Worm (Caenorhabditis elegans): ENCODE measurements around the gene pqn-29.

pqn-29 gene

ce11 chrIII:4649363-4649768 lies 3.2 kb upstream of the pqn-29 start (continued):
- TF ChIP-seq tlf-1 (GFP tag; optimal IDR thresholded peaks at IDR 0.05), result peak; percentile 85
- peak; percentile 94 for TF ChIP-seq K12H6.12 (tag; optimal IDR thresholded peaks at IDR 0.05)
- no peak for TF ChIP-seq Y95B8A.8 (GFP tag; IDR thresholded peaks at IDR 0.05)
- TF ChIP-seq lsy-27 (tag; optimal IDR thresholded peaks at IDR 0.05; ENCODE audit: borderline replicate concordance, insufficient read depth), result no peak
- TF ChIP-seq lin-40 (tag; optimal IDR thresholded peaks at IDR 0.05), result peak; percentile 91
- TF ChIP-seq B0261.1 (tag; optimal IDR thresholded peaks at IDR 0.05), result no peak
- TF ChIP-seq madf-10 (tag; optimal IDR thresholded peaks at IDR 0.05), result peak; percentile 91
- peak; percentile 92 for TF ChIP-seq nhr-90 (tag; optimal IDR thresholded peaks at IDR 0.05)
- TF ChIP-seq cebp-1 (GFP tag; IDR thresholded peaks at IDR 0.05), result peak; percentile 37; the same call in 1 of the 2 replicates
- TF ChIP-seq cebp-1 (tag; optimal IDR thresholded peaks at IDR 0.05), result peak; percentile 93
- no peak for TF ChIP-seq ccch-3 (GFP tag; optimal IDR thresholded peaks at IDR 0.05)
- TF ChIP-seq tbp1 (GFP tag; optimal IDR thresholded peaks at IDR 0.05), result peak; percentile 70
- TF ChIP-seq dox-1 (GFP tag; IDR thresholded peaks at IDR 0.05), result peak; percentile 74
- peak; percentile 96 for TF ChIP-seq hmg-1.2 (GFP tag; IDR thresholded peaks at IDR 0.05)
- peak; percentile 65 for TF ChIP-seq ztf-18 (tag; optimal IDR thresholded peaks at IDR 0.05)
- no peak for TF ChIP-seq bed-1 (GFP tag; IDR thresholded peaks at IDR 0.05)
- TF ChIP-seq ceh-58 (GFP tag; IDR thresholded peaks at IDR 0.05), result no peak
- TF ChIP-seq ztf-25 (GFP tag; IDR thresholded peaks at IDR 0.05), result no peak
- TF ChIP-seq atf-7 (tag; optimal IDR thresholded peaks at IDR 0.05), result peak; percentile 96
- TF ChIP-seq Y53F4B.3 (GFP tag; IDR thresholded peaks at IDR 0.05), result no peak
- peak; percentile 79; the same call in 1 of the 2 replicates for TF ChIP-seq pbrm-1 (GFP tag; IDR thresholded peaks at IDR 0.05)
- TF ChIP-seq madf-8 (GFP tag; conservative IDR thresholded peaks at IDR 0.05), result no peak
- TF ChIP-seq ceh-91 (GFP tag; IDR thresholded peaks at IDR 0.05), result no peak
- TF ChIP-seq sea-2 (GFP tag; IDR thresholded peaks at IDR 0.05), result no peak
- TF ChIP-seq xnd-1 (tag; optimal IDR thresholded peaks at IDR 0.05), result no peak
- peak; percentile 99 for TF ChIP-seq nhr-80 (tag; optimal IDR thresholded peaks at IDR 0.05)
- TF ChIP-seq hmg-20 (GFP tag; IDR thresholded peaks at IDR 0.05), result 0 out of 2 replicates have a peak, but pooled peaks have one; percentile 12
- TF ChIP-seq efl-1 (GFP tag; optimal IDR thresholded peaks at IDR 0.05), result peak; percentile 22
- TF ChIP-seq ceh-100 (GFP tag; IDR thresholded peaks at IDR 0.05), result peak; percentile 37; the same call in 1 of the 2 replicates
- peak; percentile 84 for TF ChIP-seq C06A6.2 (GFP tag; conservative IDR thresholded peaks at IDR 0.05)
- TF ChIP-seq madf-6 (GFP tag; IDR thresholded peaks at IDR 0.05), result no peak
- peak; percentile 86 for TF ChIP-seq F22D6.2 (tag; optimal IDR thresholded peaks at IDR 0.05)
- no peak for TF ChIP-seq bed-2 (GFP tag; IDR thresholded peaks at IDR 0.05)
- TF ChIP-seq K11D2.4 (GFP tag; IDR thresholded peaks at IDR 0.05), result peak; percentile 82
- TF ChIP-seq ZK185.1 (tag; optimal IDR thresholded peaks at IDR 0.05; ENCODE audit: poor library complexity, severe bottlenecking), result peak; percentile 87
- no peak for TF ChIP-seq nfya-1 (tag; optimal IDR thresholded peaks at IDR 0.05; ENCODE audit: borderline replicate concordance, insufficient read depth)
- peak; percentile 81 to 89 for TF ChIP-seq let-607 (tag; optimal IDR thresholded peaks at IDR 0.05)
- peak; percentile 56 for TF ChIP-seq ztf-3 (GFP tag; optimal IDR thresholded peaks at IDR 0.05)
- peak; percentile 61 for TF ChIP-seq repo-1 (tag; optimal IDR thresholded peaks at IDR 0.05)
- TF ChIP-seq nfya-2 (GFP tag; IDR thresholded peaks at IDR 0.05), result no peak
- TF ChIP-seq nhr-179 (tag; optimal IDR thresholded peaks at IDR 0.05), result no peak
- TF ChIP-seq F57A8.1 (GFP tag; optimal IDR thresholded peaks at IDR 0.05), result no peak
- TF ChIP-seq snpc-4 (GFP tag; optimal IDR thresholded peaks at IDR 0.05), result peak; percentile 16
- peak; percentile 33 to 71 (median 52) for TF ChIP-seq snpc-4 (tag; optimal IDR thresholded peaks at IDR 0.05)
- TF ChIP-seq T26A5.8 (tag; optimal IDR thresholded peaks at IDR 0.05), result no peak
- peak; percentile 70 for TF ChIP-seq die-1 (tag; optimal IDR thresholded peaks at IDR 0.05)
- no peak for TF ChIP-seq ceh-40 (GFP tag; IDR thresholded peaks at IDR 0.05)
- TF ChIP-seq unc-62 (GFP tag; optimal IDR thresholded peaks at IDR 0.05), result peak; percentile 83
- no peak for TF ChIP-seq F52B5.7 (tag; optimal IDR thresholded peaks at IDR 0.05)

Data from whole organism, young adult.